Worm (Caenorhabditis elegans): ENCODE results near the gene F59B10.3.

Gene F59B10.3

ce11 chrII:10524374-10524773 is 14.0 kb downstream of the F59B10.3 start, which contains the start of gene F59B10.6:
TSS of gene F59B10.6 (minus strand) at chrII:10524474.
- TF ChIP-seq mml-1 (tag; optimal IDR thresholded peaks at IDR 0.05) (no peak), nhr-77 (tag; optimal IDR thresholded peaks at IDR 0.05) (no peak), ama-1 (optimal IDR thresholded peaks at IDR 0.05) (no peak), ceh-28 (tag; optimal IDR thresholded peaks at IDR 0.05) (no peak), hmg-11 (tag; optimal IDR thresholded peaks at IDR 0.05) (no peak), egl-27 (tag; optimal IDR thresholded peaks at IDR 0.05) (no peak)

- TF ChIP-seq nhr-67 (tag; optimal IDR thresholded peaks at IDR 0.05) (no peak), hmg-11 (tag; optimal IDR thresholded peaks at IDR 0.05) (no peak), nhr-25 (tag; optimal IDR thresholded peaks at IDR 0.05) (peak; percentile 28), nhr-23 (tag; optimal IDR thresholded peaks at IDR 0.05) (peak; percentile 4), jun-1 (tag; optimal IDR thresholded peaks at IDR 0.05) (no peak)
These were observed 14.8 kb downstream of the F59B10.3 start for ce11 chrII:10525134-10525533.

- TF ChIP-seq nfya-1 (tag; optimal IDR thresholded peaks at IDR 0.05; ENCODE audit: insufficient read depth) = peak; percentile 50
- TF ChIP-seq nhr-76 (tag; optimal IDR thresholded peaks at IDR 0.05) = no peak
- peak; percentile 23 for TF ChIP-seq tbx-2 (tag; optimal IDR thresholded peaks at IDR 0.05)
- peak; percentile 9 for TF ChIP-seq mdl-1 (tag; optimal IDR thresholded peaks at IDR 0.05)
- TF ChIP-seq elt-3 (tag; optimal IDR thresholded peaks at IDR 0.05) = peak in 1 of 3 experiments; percentile 34
- no peak for TF ChIP-seq daf-12 (tag; optimal IDR thresholded peaks at IDR 0.05)
- TF ChIP-seq hmg-11 (tag; optimal IDR thresholded peaks at IDR 0.05) = peak; percentile 87
- TF ChIP-seq nhr-28 (tag; optimal IDR thresholded peaks at IDR 0.05) = no peak
- TF ChIP-seq lin-39 (tag; optimal IDR thresholded peaks at IDR 0.05) = peak; percentile 77
- TF ChIP-seq pha-4 (tag; optimal IDR thresholded peaks at IDR 0.05) = peak; percentile 22
- no peak for TF ChIP-seq pqm-1 (tag; optimal IDR thresholded peaks at IDR 0.05)
- no peak for TF ChIP-seq ceh-82 (tag; optimal IDR thresholded peaks at IDR 0.05)
- TF ChIP-seq R02D3.7 (tag; optimal IDR thresholded peaks at IDR 0.05) = no peak
- peak; percentile 52 for TF ChIP-seq elt-2 (tag; optimal IDR thresholded peaks at IDR 0.05)
- TF ChIP-seq aly-2 (tag; optimal IDR thresholded peaks at IDR 0.05) = no peak
- TF ChIP-seq nhr-25 (tag; optimal IDR thresholded peaks at IDR 0.05) = peak; percentile 6
These were observed 17.4 kb downstream of the F59B10.3 start, which contains the start of gene mab-10 for ce11 chrII:10527649-10528134. TSS of gene mab-10 (plus strand) at chrII:10528084.

- peak; percentile 89 for TF ChIP-seq pha-4 (tag; optimal IDR thresholded peaks at IDR 0.05)
- no peak for TF ChIP-seq nhr-23 (tag; optimal IDR thresholded peaks at IDR 0.05)
- no peak for TF ChIP-seq nhr-25 (tag; optimal IDR thresholded peaks at IDR 0.05)
- no peak for TF ChIP-seq jun-1 (tag; optimal IDR thresholded peaks at IDR 0.05)
- no peak for TF ChIP-seq elt-1 (tag; optimal IDR thresholded peaks at IDR 0.05)
- no peak for TF ChIP-seq nhr-43 (tag; optimal IDR thresholded peaks at IDR 0.05; ENCODE audit: poor library complexity, severe bottlenecking)
- no peak for TF ChIP-seq elt-3 (tag; optimal IDR thresholded peaks at IDR 0.05)
- TF ChIP-seq zag-1 (tag; optimal IDR thresholded peaks at IDR 0.05) = no peak
- TF ChIP-seq hmg-11 (tag; optimal IDR thresholded peaks at IDR 0.05) = peak; percentile 56
- TF ChIP-seq fkh-10 (GFP tag; optimal IDR thresholded peaks at IDR 0.05) = no peak
- TF ChIP-seq lin-15B (tag; optimal IDR thresholded peaks at IDR 0.05) = no peak
- no peak for TF ChIP-seq daf-12 (tag; optimal IDR thresholded peaks at IDR 0.05)
- TF ChIP-seq tbx-2 (tag; optimal IDR thresholded peaks at IDR 0.05) = peak; percentile 29
- TF ChIP-seq fos-1 (tag; optimal IDR thresholded peaks at IDR 0.05) = no peak
- TF ChIP-seq lsy-12 (tag; optimal IDR thresholded peaks at IDR 0.05) = no peak
- no peak for TF ChIP-seq unc-39 (tag; optimal IDR thresholded peaks at IDR 0.05)
- no peak for TF ChIP-seq ZK546.5 (tag; optimal IDR thresholded peaks at IDR 0.05)
- TF ChIP-seq nhr-67 (tag; optimal IDR thresholded peaks at IDR 0.05) = no peak
- no peak for TF ChIP-seq lin-39 (tag; optimal IDR thresholded peaks at IDR 0.05)
- TF ChIP-seq nfya-1 (tag; optimal IDR thresholded peaks at IDR 0.05; ENCODE audit: insufficient read depth) = no peak
These were observed 18.9 kb downstream of the F59B10.3 start for ce11 chrII:10529218-10529751.

- TF ChIP-seq fkh-10 (GFP tag; optimal IDR thresholded peaks at IDR 0.05) (no peak), egl-27 (tag; optimal IDR thresholded peaks at IDR 0.05) (no peak), elt-3 (tag; optimal IDR thresholded peaks at IDR 0.05) (no peak), nhr-23 (tag; optimal IDR thresholded peaks at IDR 0.05) (no peak), mml-1 (tag; optimal IDR thresholded peaks at IDR 0.05) (no peak), lin-15B (tag; optimal IDR thresholded peaks at IDR 0.05) (no peak), unc-62 (GFP tag; optimal IDR thresholded peaks at IDR 0.05) (no peak), ceh-28 (tag; optimal IDR thresholded peaks at IDR 0.05) (no peak), ceh-16 (tag; optimal IDR thresholded peaks at IDR 0.05) (no peak), pha-4 (tag; optimal IDR thresholded peaks at IDR 0.05) (no peak), pqm-1 (tag; optimal IDR thresholded peaks at IDR 0.05) (no peak), elt-2 (tag; optimal IDR thresholded peaks at IDR 0.05) (no peak)
These were observed 20.6 kb downstream of the F59B10.3 start for ce11 chrII:10530907-10531306.
